Fruit fly (Drosophila melanogaster) whole organism, embryonic: ENCODE measurements around the gene CG13069.

Experiments used
- Bteb2 ChIP-seq: fragments of 200-800 bp; sonication (Bioruptor generic); optimal IDR thresholded peaks from 2 replicates; lab custom pipeline; 2016; ENCODE audit warnings: missing biosample characterization, missing genetic modification characterization
- CG10274 ChIP-seq: fragments of 200-800 bp; sonication (Bioruptor generic); optimal IDR thresholded peaks from 3 replicates; lab custom pipeline; 2017; ENCODE audit warnings: missing biosample characterization, mild to moderate bottlenecking, missing genetic modification characterization
- CG13287 ChIP-seq: fragments of 200-800 bp; sonication (Bioruptor generic); IDR thresholded peaks from 2 replicates; pipeline ENCODE4 v1.3.6; 2022; ENCODE audit warnings: missing biosample characterization, missing genetic modification characterization; ENCODE audit not compliant: partially characterized antibody
- CG13775 ChIP-seq: fragments of 200-800 bp; sonication (Bioruptor generic); optimal IDR thresholded peaks from 3 replicates; lab custom pipeline; 2017; ENCODE audit warnings: missing biosample characterization, mild to moderate bottlenecking, missing genetic modification characterization
- CG15479 ChIP-seq: fragments of 200-800 bp; sonication (Bioruptor generic); optimal IDR thresholded peaks from 3 replicates; lab custom pipeline; 2019; ENCODE audit warnings: missing biosample characterization, mild to moderate bottlenecking, missing genetic modification characterization, moderate library complexity
- CG18476 ChIP-seq: fragments of 200-800 bp; sonication (Bioruptor generic); optimal IDR thresholded peaks from 2 replicates; lab custom pipeline; 2016; ENCODE audit warnings: missing biosample characterization, mild to moderate bottlenecking, missing genetic modification characterization
- CG4360 ChIP-seq: fragments of 200-800 bp; sonication (Bioruptor generic); IDR thresholded peaks from 2 replicates; pipeline ENCODE4 v1.3.6; 2022; ENCODE audit warnings: missing biosample characterization, missing genetic modification characterization
- ara ChIP-seq: fragments of 200-800 bp; sonication (Bioruptor generic); IDR thresholded peaks from 2 replicates; pipeline ENCODE4 v1.3.6; 2022; ENCODE audit warnings: missing biosample characterization, missing genetic modification characterization
- dpn ChIP-seq, 2 experiments: fragments of 200-800 bp; sonication (Bioruptor generic); optimal IDR thresholded peaks; 3 replicates each; lab custom pipeline; 2016; ENCODE audit warnings: missing biosample characterization in 2 of 2, missing genetic modification characterization in 2 of 2
- shn ChIP-seq: fragments of 200-800 bp; sonication (Bioruptor generic); optimal IDR thresholded peaks from 3 replicates; lab custom pipeline; 2016; ENCODE audit warnings: missing biosample characterization, missing genetic modification characterization

DNA sequence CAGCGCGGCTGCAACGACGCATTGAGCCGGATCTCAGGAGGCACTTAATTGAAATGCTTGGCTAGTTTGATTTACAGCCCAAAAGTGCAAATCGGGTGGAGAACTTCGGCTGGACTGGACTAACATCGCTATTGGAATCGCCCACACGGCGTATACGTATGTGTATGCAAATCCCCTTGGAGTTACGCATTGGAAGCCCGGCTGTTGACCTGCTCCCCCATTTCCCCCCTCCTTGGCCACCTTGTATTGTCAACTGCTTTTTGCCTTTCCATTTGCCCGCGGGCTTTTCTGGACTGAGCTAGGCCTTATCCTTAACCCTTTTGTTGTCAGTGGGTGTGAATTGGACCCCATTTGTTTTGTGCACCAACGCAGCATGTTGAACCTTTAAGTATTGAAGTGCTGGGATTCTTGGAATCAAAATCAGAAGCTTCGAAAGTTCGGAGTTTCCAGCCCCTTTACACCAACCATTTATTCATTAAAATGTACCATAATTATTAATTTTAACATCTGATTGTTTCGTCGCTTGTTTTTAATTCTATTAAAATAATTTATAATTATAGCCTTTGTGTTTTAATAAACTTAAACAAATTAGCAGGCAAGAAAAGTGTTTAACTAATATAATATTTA is 10.3 kb downstream of the CG13069 start:
- TF ChIP-seq CG13287 (GFP tag; lab: Robert Waterston, UW) (no peak), CG18476 (GFP tag; lab: Kevin White, UChicago) (no peak), Bteb2 (GFP tag; lab: Kevin White, UChicago) (no peak), CG4360 (GFP tag; lab: Robert Waterston, UW) (no peak), shn (GFP tag; lab: Kevin White, UChicago) (no peak), dpn (GFP tag; optimal IDR thresholded peaks at IDR 0.05; lab: Kevin White, UChicago) (no peak), ara (GFP tag; lab: Robert Waterston, UW) (no peak), CG15479 (GFP tag; lab: Kevin White, UChicago) (no peak), CG10274 (no peak), CG13775 (GFP tag; lab: Kevin White, UChicago) (no peak)
